Worm (Caenorhabditis elegans) whole organism, young adult: ENCODE measurements around the gene C08E8.3.

ENCODE experiments used
- Y56A3A.18 ChIP-seq: fragments of 200-800 bp; sonication (Bioruptor generic); IDR thresholded peaks from 2 replicates; pipeline ENCODE4 v1.3.6; 2022; ENCODE audit warnings: missing genetic modification reagents, missing genetic modification characterization, missing compliant biosample characterization
- madf-3 ChIP-seq: fragments of 200-800 bp; sonication (Bioruptor generic); IDR thresholded peaks from 2 replicates; pipeline ENCODE4 v1.3.6; 2022; ENCODE audit warnings: missing genetic modification reagents, missing genetic modification characterization, missing compliant biosample characterization
- ztf-25 ChIP-seq: fragments of 200-800 bp; sonication (Bioruptor generic); IDR thresholded peaks from 2 replicates; pipeline ENCODE4 v1.3.6; 2022; ENCODE audit warnings: missing genetic modification reagents, missing genetic modification characterization, missing compliant biosample characterization

ce11 chrV:18350046-18350445 is at the start of gene C08E8.3:
- TF ChIP-seq ztf-25 (GFP tag; lab: Robert Waterston, UW) (no peak), Y56A3A.18 (GFP tag; lab: Robert Waterston, UW) (no peak), madf-3 (GFP tag; lab: Robert Waterston, UW) (no peak)
